Worm (Caenorhabditis elegans) whole organism, young adult: ENCODE results near the gene F57B9.8.
A peak's percentile ranks its signal among the peaks of the same experiment; 100 is the strongest.

Experiments used
- B0035.1 ChIP-seq: sonication (generic microtip); optimal IDR thresholded peaks from 2 replicates; lab custom pipeline; 2016; ENCODE audit warnings: missing genetic modification characterization, mild to moderate bottlenecking, missing compliant biosample characterization, missing genotype, missing genetic modification reagents
- B0261.1 ChIP-seq: sonication (generic microtip); optimal IDR thresholded peaks from 2 replicates; lab custom pipeline; 2016; ENCODE audit warnings: mild to moderate bottlenecking, missing genetic modification characterization, moderate library complexity, missing compliant biosample characterization
- F22D6.2 ChIP-seq: sonication (generic microtip); optimal IDR thresholded peaks from 2 replicates; lab custom pipeline; 2016; ENCODE audit warnings: mild to moderate bottlenecking, missing genetic modification characterization, missing compliant biosample characterization
- F33H1.4 ChIP-seq: fragments of 200-800 bp; sonication (Bioruptor generic); IDR thresholded peaks from 2 replicates; pipeline ENCODE4 v1.3.6; 2022; ENCODE audit warnings: missing genetic modification reagents, missing genetic modification characterization, missing compliant biosample characterization
- F39B2.1 ChIP-seq: fragments of 200-800 bp; sonication (Bioruptor generic); IDR thresholded peaks from 2 replicates; pipeline ENCODE4 v1.3.6; 2022; ENCODE audit warnings: missing genetic modification reagents, missing genetic modification characterization, missing compliant biosample characterization
- F57C9.4 ChIP-seq: sonication (generic microtip); optimal IDR thresholded peaks from 2 replicates; lab custom pipeline; 2017; ENCODE audit warnings: mild to moderate bottlenecking, missing genetic modification characterization, missing compliant biosample characterization
- K12H6.12 ChIP-seq: fragments of 200-800 bp; sonication (Bioruptor generic); optimal IDR thresholded peaks from 2 replicates; lab custom pipeline; 2018; ENCODE audit warnings: mild to moderate bottlenecking, missing genetic modification characterization, missing compliant biosample characterization
- T26A5.8 ChIP-seq: sonication (generic microtip); optimal IDR thresholded peaks from 2 replicates; lab custom pipeline; 2016; ENCODE audit warnings: missing genetic modification characterization, missing compliant biosample characterization
- Y53F4B.3 ChIP-seq: fragments of 200-800 bp; sonication (Bioruptor generic); IDR thresholded peaks from 2 replicates; pipeline ENCODE4 v1.3.6; 2022; ENCODE audit warnings: missing genetic modification reagents, missing genetic modification characterization, missing compliant biosample characterization
- Y56A3A.18 ChIP-seq: fragments of 200-800 bp; sonication (Bioruptor generic); IDR thresholded peaks from 2 replicates; pipeline ENCODE4 v1.3.6; 2022; ENCODE audit warnings: missing genetic modification reagents, missing genetic modification characterization, missing compliant biosample characterization
- Y95B8A.8 ChIP-seq: fragments of 200-800 bp; sonication (Bioruptor generic); IDR thresholded peaks from 2 replicates; pipeline ENCODE4 v1.3.6; 2022; ENCODE audit warnings: missing genetic modification reagents, missing genetic modification characterization, missing compliant biosample characterization
- ama-1 ChIP-seq, 3 experiments: fragments of 150-350 bp in 1 of 3; sonication (generic microtip) in 2 of 3; optimal IDR thresholded peaks; 2 replicates each; lab custom pipeline; 2014 to 2018; ENCODE audit warnings: missing biosample characterization in 2 of 3, missing genetic modification characterization in 2 of 3, missing genetic modification reagents in 2 of 3
- atf-7 ChIP-seq: sonication (generic microtip); optimal IDR thresholded peaks from 2 replicates; lab custom pipeline; 2017; ENCODE audit warnings: mild to moderate bottlenecking, missing genetic modification characterization, missing compliant biosample characterization
- athp-1 ChIP-seq: sonication (generic microtip); optimal IDR thresholded peaks from 2 replicates; lab custom pipeline; 2017; ENCODE audit warnings: mild to moderate bottlenecking, missing genetic modification characterization, missing compliant biosample characterization
- attf-3 ChIP-seq: fragments of 200-800 bp; sonication (Bioruptor generic); conservative IDR thresholded peaks from 2 replicates; pipeline ENCODE4 v1.3.6; 2022; ENCODE audit warnings: missing genetic modification reagents, missing genetic modification characterization, missing compliant biosample characterization
- bed-1 ChIP-seq: fragments of 200-800 bp; sonication (Bioruptor generic); IDR thresholded peaks from 2 replicates; pipeline ENCODE4 v1.3.6; 2022; ENCODE audit warnings: missing genetic modification reagents, missing genetic modification characterization, missing compliant biosample characterization
- cebp-1 ChIP-seq, 2 experiments: fragments of 200-800 bp in 1 of 2; sonication (Bioruptor generic) in 1 of 2; sonication (generic microtip) in 1 of 2; IDR thresholded peaks in 1 of 2; optimal IDR thresholded peaks in 1 of 2; 2 replicates each; pipeline versions ENCODE4 v1.3.6 to Lab custom; 2017 to 2022; ENCODE audit warnings: missing compliant biosample characterization in 2 of 2, missing genetic modification characterization in 2 of 2, mild to moderate bottlenecking in 1 of 2, missing genetic modification reagents in 1 of 2, moderate library complexity in 1 of 2
- ceh-27 ChIP-seq: fragments of 200-800 bp; sonication (Bioruptor generic); optimal IDR thresholded peaks from 2 replicates; lab custom pipeline; 2018; ENCODE audit warnings: mild to moderate bottlenecking, missing genetic modification characterization, moderate library complexity, missing compliant biosample characterization
- die-1 ChIP-seq: sonication (generic microtip); optimal IDR thresholded peaks from 2 replicates; lab custom pipeline; 2016; ENCODE audit warnings: missing genotype, mild to moderate bottlenecking, missing genetic modification characterization, missing compliant biosample characterization
- dpff-1 ChIP-seq: sonication (generic microtip); optimal IDR thresholded peaks from 2 replicates; lab custom pipeline; 2017; ENCODE audit warnings: mild to moderate bottlenecking, missing genetic modification characterization, missing compliant biosample characterization
- egl-18 ChIP-seq: fragments of 200-800 bp; sonication (Bioruptor generic); IDR thresholded peaks from 2 replicates; pipeline ENCODE4 v1.3.6; 2022; ENCODE audit warnings: missing genetic modification reagents, missing genetic modification characterization, missing compliant biosample characterization
- egl-44 ChIP-seq: fragments of 200-800 bp; sonication (Bioruptor generic); IDR thresholded peaks from 2 replicates; pipeline ENCODE4 v1.3.6; 2022; ENCODE audit warnings: missing genetic modification reagents, missing genetic modification characterization, missing compliant biosample characterization
- egrh-3 ChIP-seq: fragments of 200-800 bp; sonication (Bioruptor generic); IDR thresholded peaks from 2 replicates; pipeline ENCODE4 v1.3.6; 2022; ENCODE audit warnings: missing genetic modification reagents, missing genetic modification characterization, missing compliant biosample characterization
- hmg-20 ChIP-seq: fragments of 200-800 bp; sonication (Bioruptor generic); IDR thresholded peaks from 2 replicates; pipeline ENCODE4 v1.3.6; 2022; ENCODE audit warnings: missing genetic modification reagents, missing genetic modification characterization, missing compliant biosample characterization
- lin-40 ChIP-seq: sonication (generic microtip); optimal IDR thresholded peaks from 2 replicates; lab custom pipeline; 2016; ENCODE audit warnings: missing genetic modification characterization, mild to moderate bottlenecking, missing compliant biosample characterization, missing genotype, missing genetic modification reagents
- lir-1 ChIP-seq: fragments of 200-800 bp; sonication (Bioruptor generic); conservative IDR thresholded peaks from 2 replicates; pipeline ENCODE4 v1.3.6; 2022; ENCODE audit warnings: missing genetic modification reagents, missing genetic modification characterization, missing compliant biosample characterization
- lsl-1 ChIP-seq: fragments of 200-800 bp; sonication (Bioruptor generic); optimal IDR thresholded peaks from 2 replicates; lab custom pipeline; 2018; ENCODE audit warnings: mild to moderate bottlenecking, missing genetic modification characterization, moderate library complexity, missing compliant biosample characterization
- madf-3 ChIP-seq: fragments of 200-800 bp; sonication (Bioruptor generic); IDR thresholded peaks from 2 replicates; pipeline ENCODE4 v1.3.6; 2022; ENCODE audit warnings: missing genetic modification reagents, missing genetic modification characterization, missing compliant biosample characterization
- mxl-1 ChIP-seq: sonication (generic microtip); optimal IDR thresholded peaks from 2 replicates; lab custom pipeline; 2016; ENCODE audit warnings: missing genetic modification characterization, missing compliant biosample characterization
- nfyb-1 ChIP-seq: fragments of 200-800 bp; sonication (Bioruptor generic); IDR thresholded peaks from 2 replicates; pipeline ENCODE4 v1.3.6; 2022; ENCODE audit warnings: missing genetic modification reagents, missing genetic modification characterization, missing compliant biosample characterization
- nhr-120 ChIP-seq: fragments of 200-800 bp; sonication (Bioruptor generic); IDR thresholded peaks from 2 replicates; pipeline ENCODE4 v1.3.6; 2022; ENCODE audit warnings: missing genetic modification characterization, missing compliant biosample characterization
- nhr-179 ChIP-seq: sonication (generic microtip); optimal IDR thresholded peaks from 2 replicates; lab custom pipeline; 2016; ENCODE audit warnings: mild to moderate bottlenecking, missing genetic modification characterization, missing compliant biosample characterization
- pbrm-1 ChIP-seq: fragments of 200-800 bp; sonication (Bioruptor generic); IDR thresholded peaks from 2 replicates; pipeline ENCODE4 v1.3.6; 2022; ENCODE audit warnings: missing genetic modification reagents, missing genetic modification characterization, missing compliant biosample characterization
- rec-8 ChIP-seq, 2 experiments: sonication (generic microtip); optimal IDR thresholded peaks; 2 replicates each; lab custom pipeline; 2016; ENCODE audit warnings: mild to moderate bottlenecking in 2 of 2, missing genetic modification characterization in 2 of 2, missing genetic modification reagents in 2 of 2, missing genotype in 2 of 2, missing biosample characterization in 1 of 2, missing compliant biosample characterization in 1 of 2, moderate library complexity in 1 of 2
- snpc-3.4 ChIP-seq: sonication (generic microtip); optimal IDR thresholded peaks from 2 replicates; lab custom pipeline; 2017; ENCODE audit warnings: missing genetic modification characterization, mild to moderate bottlenecking, missing compliant biosample characterization, antibody characterized with exemption, moderate library complexity, missing genotype, missing genetic modification reagents
- snpc-4 ChIP-seq, 5 experiments: fragments of 150-350 bp in 1 of 5; sonication (generic microtip) in 4 of 5; optimal IDR thresholded peaks; 2 replicates each; lab custom pipeline; 2014 to 2018; ENCODE audit warnings: missing genetic modification characterization in 5 of 5, missing biosample characterization in 3 of 5, antibody characterized with exemption in 2 of 5, mild to moderate bottlenecking in 2 of 5, missing compliant biosample characterization in 2 of 5, missing genotype in 2 of 5, moderate library complexity in 2 of 5, missing genetic modification reagents in 1 of 5
- sptf-2 ChIP-seq: fragments of 200-800 bp; sonication (Bioruptor generic); optimal IDR thresholded peaks from 2 replicates; lab custom pipeline; 2018; ENCODE audit warnings: mild to moderate bottlenecking, missing genetic modification characterization, missing compliant biosample characterization
- zfh-2 ChIP-seq: fragments of 200-800 bp; sonication (Bioruptor generic); conservative IDR thresholded peaks from 2 replicates; pipeline ENCODE4 v1.3.6; 2022; ENCODE audit warnings: missing genetic modification reagents, missing genetic modification characterization, missing compliant biosample characterization
- ztf-18 ChIP-seq: sonication (generic microtip); optimal IDR thresholded peaks from 2 replicates; lab custom pipeline; 2016; ENCODE audit warnings: missing genotype, mild to moderate bottlenecking, missing genetic modification characterization, missing compliant biosample characterization
- ztf-6 ChIP-seq: fragments of 200-800 bp; sonication (Bioruptor generic); IDR thresholded peaks from 2 replicates; pipeline ENCODE4 v1.3.6; 2022; ENCODE audit warnings: missing genetic modification reagents, missing genetic modification characterization, missing compliant biosample characterization

F57B9.8 gene

DNA sequence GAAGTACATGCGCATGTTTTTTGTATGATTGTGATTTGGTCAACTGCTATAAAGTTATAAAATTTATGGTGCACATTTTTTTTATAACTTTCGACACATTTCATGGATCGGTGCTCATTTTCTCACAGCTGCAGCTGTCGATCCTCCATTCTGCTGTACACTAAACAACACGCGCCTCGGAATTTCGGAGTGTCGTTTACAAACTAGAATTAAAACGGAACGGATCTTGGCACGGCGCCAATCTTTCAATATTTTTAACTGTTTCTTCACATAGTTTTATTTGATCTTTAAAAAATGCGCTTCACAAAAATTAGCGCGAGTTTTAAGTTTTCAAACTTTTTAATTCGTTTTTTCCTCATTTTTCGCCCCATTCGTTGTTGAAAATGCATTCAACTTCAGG is 11.3 kb upstream of the F57B9.8 start, which contains the start of gene let-711 (continued):
- no peak for TF ChIP-seq nhr-179 (tag; lab: Kevin White, UChicago)
- TF ChIP-seq athp-1: no peak
- 0 out of 2 replicates have a peak, but pooled peaks have one; percentile 7 for TF ChIP-seq Y95B8A.8 (GFP tag; lab: Robert Waterston, UW)
- no peak for TF ChIP-seq rec-8 (tag; optimal IDR thresholded peaks at IDR 0.05; lab: Kevin White, UChicago)
- peak; percentile 7 for TF ChIP-seq snpc-3.4 (tag; lab: Kevin White, UChicago)
- TF ChIP-seq ama-1 (optimal IDR thresholded peaks at IDR 0.05; lab: Kevin White, UChicago): no peak
- TF ChIP-seq ama-1 (GFP tag; optimal IDR thresholded peaks at IDR 0.05; lab: Kevin White, UChicago): no peak
- peak; percentile 62 for TF ChIP-seq F33H1.4 (GFP tag; lab: Robert Waterston, UW)
- peak; percentile 22 for TF ChIP-seq snpc-4 (GFP tag; optimal IDR thresholded peaks at IDR 0.05; lab: Kevin White, UChicago)
- TF ChIP-seq snpc-4 (tag; optimal IDR thresholded peaks at IDR 0.05; lab: Kevin White, UChicago): no peak
- TF ChIP-seq T26A5.8 (tag; lab: Kevin White, UChicago): no peak
- TF ChIP-seq atf-7 (tag; lab: Kevin White, UChicago): no peak
- no peak for TF ChIP-seq Y53F4B.3 (GFP tag; lab: Robert Waterston, UW)
- TF ChIP-seq egrh-3: no peak
- peak; percentile 48 for TF ChIP-seq lsl-1 (GFP tag; lab: Kevin White, UChicago)
- TF ChIP-seq F39B2.1 (GFP tag; lab: Robert Waterston, UW): no peak
- TF ChIP-seq lin-40 (tag; lab: Kevin White, UChicago): no peak
- TF ChIP-seq nfyb-1: no peak
- TF ChIP-seq attf-3 (GFP tag; lab: Robert Waterston, UW): peak; percentile 95
- TF ChIP-seq K12H6.12: no peak
- TF ChIP-seq madf-3: 0 out of 2 replicates have a peak, but pooled peaks have one; percentile 79
- no peak for TF ChIP-seq ztf-6 (GFP tag; lab: Robert Waterston, UW)
- no peak for TF ChIP-seq egl-44 (GFP tag; lab: Robert Waterston, UW)

DNA sequence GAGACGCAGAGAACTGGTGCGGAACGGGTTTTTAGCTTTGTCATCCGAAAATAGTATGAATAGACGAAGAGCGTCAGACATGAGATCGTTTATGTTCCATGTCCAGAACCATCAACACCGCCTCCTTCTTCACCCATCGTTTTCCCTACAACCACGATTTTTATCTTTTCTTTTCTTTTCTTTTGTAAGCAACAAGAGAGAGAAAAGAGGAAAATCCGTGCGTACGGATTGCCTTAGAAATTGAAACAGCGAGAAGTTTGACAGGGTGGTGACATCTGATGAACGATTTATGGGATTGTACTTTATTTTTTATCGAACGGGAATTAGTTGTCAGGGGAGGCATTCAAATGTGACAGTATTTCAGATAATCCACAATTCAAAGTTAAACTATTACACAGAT is 10.6 kb upstream of the F57B9.8 start, which contains the start of gene abu-13:
Gene abu-13 (minus strand): TSS at position 152 of the 400 bp plus-strand sequence.
- no peak for TF ChIP-seq nhr-120
- TF ChIP-seq pbrm-1 (GFP tag; lab: Robert Waterston, UW): no peak
- no peak for TF ChIP-seq dpff-1 (tag; lab: Kevin White, UChicago)
- TF ChIP-seq, all 124 proteins: peak for 0

- TF ChIP-seq egl-18 (GFP tag; lab: Robert Waterston, UW): no peak
- TF ChIP-seq zfh-2 (GFP tag; lab: Robert Waterston, UW): peak; percentile 76
- TF ChIP-seq, all 124 proteins: peak for 1
Observed at ce11 chrIII:6945319-6945718, 10.2 kb upstream of the F57B9.8 start.

DNA sequence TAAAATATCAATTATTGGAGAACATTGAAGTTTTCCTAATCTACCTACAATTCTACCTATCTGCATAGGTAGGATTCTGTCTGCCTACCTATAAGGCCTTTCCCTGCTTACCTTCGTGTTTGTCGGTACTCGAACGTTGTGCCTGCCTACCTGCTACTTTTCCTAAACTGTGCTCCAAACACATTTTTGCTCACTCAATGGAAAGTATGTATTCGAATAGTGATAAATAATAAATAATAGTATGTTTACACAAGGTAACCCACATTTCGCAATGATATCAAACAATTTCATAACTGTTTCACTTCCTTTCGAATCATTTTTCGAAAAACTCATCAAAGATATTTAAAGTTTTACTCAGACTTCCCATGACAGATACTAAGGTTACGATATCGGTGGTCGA is 4.4 kb upstream of the F57B9.8 start, which contains the start of gene F57B9.3:
Gene F57B9.3 (plus strand): TSS at position 301 of the 400 bp plus-strand sequence.
- no peak for TF ChIP-seq cebp-1 (GFP tag; IDR thresholded peaks at IDR 0.05; lab: Robert Waterston, UW)
- peak; percentile 78 for TF ChIP-seq cebp-1 (tag; optimal IDR thresholded peaks at IDR 0.05; lab: Kevin White, UChicago)
- no peak for TF ChIP-seq lir-1 (GFP tag; lab: Robert Waterston, UW)
- TF ChIP-seq, all 124 proteins: peak for 1

DNA sequence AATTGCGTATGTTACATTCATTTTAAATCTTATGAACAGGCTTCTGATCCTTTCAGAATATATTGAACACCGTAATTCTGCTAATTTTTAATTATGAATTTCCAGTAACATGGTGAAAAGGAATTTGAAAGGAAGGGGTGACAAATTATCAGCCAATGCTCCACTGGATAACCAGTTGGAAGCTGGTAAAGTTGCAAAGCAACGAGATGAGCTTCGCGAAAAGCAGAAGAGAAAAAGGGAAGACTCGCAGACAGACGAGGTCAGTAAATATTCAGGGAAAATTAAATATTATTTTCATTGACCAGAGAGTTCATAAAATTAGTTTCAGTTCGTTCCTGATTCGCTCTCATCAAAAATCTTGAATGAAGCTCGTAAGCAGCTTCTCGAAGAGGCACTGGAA is 3.2 kb downstream of the F57B9.8 start, which contains the start of gene byn-1:
Gene byn-1 (plus strand): TSS at position 106 of the 400 bp plus-strand sequence.
- TF ChIP-seq Y56A3A.18 (GFP tag; lab: Robert Waterston, UW): peak; percentile 35; the same call in 1 of the 2 replicates
- TF ChIP-seq hmg-20: no peak
- TF ChIP-seq ztf-18: no peak
- TF ChIP-seq B0035.1: no peak
- peak; percentile 32 for TF ChIP-seq athp-1
- no peak for TF ChIP-seq B0261.1 (tag; lab: Kevin White, UChicago)
- no peak for TF ChIP-seq F22D6.2
- no peak for TF ChIP-seq sptf-2
- no peak for TF ChIP-seq cebp-1 (GFP tag; IDR thresholded peaks at IDR 0.05; lab: Robert Waterston, UW)
- TF ChIP-seq cebp-1 (tag; optimal IDR thresholded peaks at IDR 0.05; lab: Kevin White, UChicago): peak; percentile 22
- no peak for TF ChIP-seq egl-44 (GFP tag; lab: Robert Waterston, UW)
- TF ChIP-seq bed-1 (GFP tag; lab: Robert Waterston, UW): no peak
- peak; percentile 32 for TF ChIP-seq snpc-3.4 (tag; lab: Kevin White, UChicago)
- no peak for TF ChIP-seq mxl-1 (tag; lab: Kevin White, UChicago)
- TF ChIP-seq F57C9.4 (tag; lab: Kevin White, UChicago): no peak
- TF ChIP-seq F39B2.1 (GFP tag; lab: Robert Waterston, UW): no peak
- TF ChIP-seq die-1 (tag; lab: Kevin White, UChicago): no peak
- no peak for TF ChIP-seq ceh-27 (GFP tag; lab: Kevin White, UChicago)
